Fruit fly (Drosophila melanogaster): ENCODE measurements around the gene Graf.
A peak's percentile ranks its signal among the peaks of the same experiment; 100 is the strongest.

The Graf gene

dm6 chrX:15788235-15789187, 28.0 kb upstream of the Graf start, which contains the start of gene Rhp (continued):
- TF ChIP-seq Tbp (GFP tag; optimal IDR thresholded peaks at IDR 0.05) (no peak), rib (GFP tag; IDR thresholded peaks at IDR 0.05) (no peak), Lim3 (GFP tag; IDR thresholded peaks at IDR 0.05) (no peak), CG6689 (GFP tag; IDR thresholded peaks at IDR 0.05) (no peak), dpn (GFP tag; optimal IDR thresholded peaks at IDR 0.05) (no peak), HLH54F (GFP tag; optimal IDR thresholded peaks at IDR 0.05) (no peak), schlank (tag; optimal IDR thresholded peaks at IDR 0.05) (no peak), Dip2 (GFP tag; IDR thresholded peaks at IDR 0.05) (no peak), Kr (GFP tag; optimal IDR thresholded peaks at IDR 0.05) (no peak), ind (GFP tag; optimal IDR thresholded peaks at IDR 0.05) (no peak), tx (GFP tag; optimal IDR thresholded peaks at IDR 0.05) (no peak), dm (GFP tag; optimal IDR thresholded peaks at IDR 0.05) (no peak), fu2 (GFP tag; optimal IDR thresholded peaks at IDR 0.05) (no peak), gsb (GFP tag; IDR thresholded peaks at IDR 0.05) (no peak), p53 (GFP tag; optimal IDR thresholded peaks at IDR 0.05) (no peak), CG12236 (GFP tag; optimal IDR thresholded peaks at IDR 0.05) (no peak), wdn (GFP tag; IDR thresholded peaks at IDR 0.05) (no peak), repo (GFP tag; optimal IDR thresholded peaks at IDR 0.05) (no peak), CG7271 (tag; optimal IDR thresholded peaks at IDR 0.05) (no peak), E2f1 (GFP tag; IDR thresholded peaks at IDR 0.05) (no peak; the same call in 1 of the 2 replicates), gfzf (GFP tag; optimal IDR thresholded peaks at IDR 0.05) (peak; percentile 71), nom (GFP tag; optimal IDR thresholded peaks at IDR 0.05) (peak; percentile 90), CG6654 (GFP tag; optimal IDR thresholded peaks at IDR 0.05) (no peak), CG18476 (GFP tag; optimal IDR thresholded peaks at IDR 0.05) (no peak), bbx (GFP tag; IDR thresholded peaks at IDR 0.05; ENCODE audit: partially characterized antibody) (peak; percentile 50; the same call in 1 of the 2 replicates), vnd (GFP tag; IDR thresholded peaks at IDR 0.05; ENCODE audit: partially characterized antibody) (no peak), eve (GFP tag; optimal IDR thresholded peaks at IDR 0.05) (no peak), Eip74EF (GFP tag; optimal IDR thresholded peaks at IDR 0.05) (peak in 1 of 2 experiments; percentile 17), ATbp (GFP tag; optimal IDR thresholded peaks at IDR 0.05) (peak; percentile 77), CG8359 (GFP tag; optimal IDR thresholded peaks at IDR 0.05; ENCODE audit: borderline replicate concordance) (peak; percentile 25), MTF-1 (GFP tag; optimal IDR thresholded peaks at IDR 0.05; ENCODE audit: borderline replicate concordance) (peak; percentile 83), wor (GFP tag; IDR thresholded peaks at IDR 0.05) (no peak), NK7.1 (GFP tag; optimal IDR thresholded peaks at IDR 0.05) (no peak), twi (tag; optimal IDR thresholded peaks at IDR 0.05) (no peak), Oli (tag; optimal IDR thresholded peaks at IDR 0.05) (peak; percentile 16), Sin3A (optimal IDR thresholded peaks at IDR 0.05) (no peak), Stat92E (GFP tag; optimal IDR thresholded peaks at IDR 0.05) (no peak), CG6683 (GFP tag; optimal IDR thresholded peaks at IDR 0.05) (peak; percentile 23), Fer3 (tag; optimal IDR thresholded peaks at IDR 0.05) (peak; percentile 51), ewg (GFP tag; optimal IDR thresholded peaks at IDR 0.05) (no peak), CG1233 (GFP tag; optimal IDR thresholded peaks at IDR 0.05) (peak; percentile 47), CG17829 (tag; optimal IDR thresholded peaks at IDR 0.05) (no peak), CG9876 (GFP tag; optimal IDR thresholded peaks at IDR 0.05) (no peak), CG12155 (GFP tag; optimal IDR thresholded peaks at IDR 0.05) (no peak), NC2α (GFP tag; optimal IDR thresholded peaks at IDR 0.05) (no peak), jing (GFP tag; optimal IDR thresholded peaks at IDR 0.05) (no peak), CG14860 (GFP tag; IDR thresholded peaks at IDR 0.05; ENCODE audit: partially characterized antibody) (no peak), CG7963 (GFP tag; IDR thresholded peaks at IDR 0.05; ENCODE audit: partially characterized antibody) (no peak)
